Fruit fly (Drosophila melanogaster) whole organism, prepupa: ENCODE data around the gene VhaM9.7-b.

Source experiments
- Blimp-1 ChIP-seq: fragments of 200-800 bp; sonication (Bioruptor generic); optimal IDR thresholded peaks from 3 replicates; lab custom pipeline; 2017; ENCODE audit warnings: missing biosample characterization, missing genetic modification characterization, mild to moderate bottlenecking, moderate library complexity, missing genetic modification reagents
- CG10631 ChIP-seq: fragments of 200-800 bp; sonication (Bioruptor generic); optimal IDR thresholded peaks from 2 replicates; lab custom pipeline; 2016; ENCODE audit warnings: missing biosample characterization, missing genetic modification characterization
- CG11294 ChIP-seq: fragments of 200-800 bp; sonication (Bioruptor generic); IDR thresholded peaks from 2 replicates; pipeline ENCODE4 v1.3.6; 2022; ENCODE audit warnings: missing biosample characterization, missing genetic modification characterization
- CG11762 ChIP-seq: fragments of 200-800 bp; sonication (Bioruptor generic); optimal IDR thresholded peaks from 3 replicates; lab custom pipeline; 2016; ENCODE audit warnings: missing biosample characterization, missing genetic modification characterization; ENCODE audit not compliant: insufficient read depth
- CG11902 ChIP-seq: fragments of 200-800 bp; sonication (Bioruptor generic); optimal IDR thresholded peaks from 3 replicates; lab custom pipeline; 2016; ENCODE audit warnings: missing biosample characterization, missing genetic modification characterization
- CG15336 ChIP-seq: fragments of 200-800 bp; sonication (Bioruptor generic); IDR thresholded peaks from 2 replicates; pipeline ENCODE4 v1.3.6; 2022; ENCODE audit warnings: missing biosample characterization, missing genetic modification characterization
- CG1621 ChIP-seq: fragments of 200-800 bp; sonication (Bioruptor generic); optimal IDR thresholded peaks from 3 replicates; lab custom pipeline; 2018; ENCODE audit warnings: missing biosample characterization, mild to moderate bottlenecking, missing genetic modification characterization
- CG16779 ChIP-seq: fragments of 200-800 bp; sonication (Bioruptor generic); optimal IDR thresholded peaks from 3 replicates; lab custom pipeline; 2017; ENCODE audit warnings: missing biosample characterization, mild to moderate bottlenecking, missing genetic modification characterization
- CG3032 ChIP-seq: fragments of 200-800 bp; optimal IDR thresholded peaks from 2 replicates; lab custom pipeline; 2019; ENCODE audit warnings: missing biosample characterization, mild to moderate bottlenecking, missing genetic modification characterization, moderate library complexity
- CG32006 ChIP-seq: fragments of 200-800 bp; sonication (Bioruptor generic); optimal IDR thresholded peaks from 3 replicates; lab custom pipeline; 2017; ENCODE audit warnings: missing biosample characterization, mild to moderate bottlenecking, missing genetic modification characterization
- CG34406 ChIP-seq: fragments of 200-800 bp; sonication (Bioruptor generic); optimal IDR thresholded peaks from 3 replicates; lab custom pipeline; 2016; ENCODE audit warnings: missing biosample characterization, missing genetic modification characterization
- CG4318 ChIP-seq: fragments of 200-800 bp; sonication (Bioruptor generic); optimal IDR thresholded peaks from 3 replicates; lab custom pipeline; 2017; ENCODE audit warnings: missing biosample characterization, mild to moderate bottlenecking, missing genetic modification characterization
- CG6163 ChIP-seq: fragments of 200-800 bp; sonication (Bioruptor generic); IDR thresholded peaks from 3 replicates; pipeline ENCODE4 v1.3.6; 2022; ENCODE audit warnings: missing biosample characterization, missing genetic modification characterization
- CG6792 ChIP-seq: fragments of 200-800 bp; sonication (Bioruptor generic); optimal IDR thresholded peaks from 3 replicates; lab custom pipeline; 2016; ENCODE audit warnings: missing biosample characterization, missing genetic modification characterization
- CG6854 ChIP-seq: fragments of 200-800 bp; sonication (Bioruptor generic); optimal IDR thresholded peaks from 2 replicates; lab custom pipeline; 2017; ENCODE audit warnings: missing biosample characterization, mild to moderate bottlenecking, missing genetic modification characterization
- CG7368 ChIP-seq: fragments of 200-800 bp; sonication (Bioruptor generic); optimal IDR thresholded peaks from 3 replicates; lab custom pipeline; 2016; ENCODE audit warnings: missing biosample characterization, missing genetic modification characterization
- CG8119 ChIP-seq: fragments of 200-800 bp; sonication (Bioruptor generic); IDR thresholded peaks from 3 replicates; pipeline ENCODE4 v1.3.6; 2022; ENCODE audit warnings: missing biosample characterization, missing genetic modification characterization
- CG8319 ChIP-seq: fragments of 200-800 bp; sonication (Bioruptor generic); optimal IDR thresholded peaks from 3 replicates; lab custom pipeline; 2016; ENCODE audit warnings: missing biosample characterization, missing genetic modification characterization
- CG9139 ChIP-seq: fragments of 200-800 bp; sonication (Bioruptor generic); optimal IDR thresholded peaks from 3 replicates; lab custom pipeline; 2017; ENCODE audit warnings: missing biosample characterization, mild to moderate bottlenecking, missing genetic modification characterization
- Eip75B ChIP-seq: fragments of 200-800 bp; sonication (Bioruptor generic); optimal IDR thresholded peaks from 3 replicates; lab custom pipeline; 2016; ENCODE audit warnings: missing biosample characterization, missing genetic modification characterization
- Eip78C ChIP-seq: fragments of 200-800 bp; sonication (Bioruptor generic); peaks from one replicate; lab custom pipeline; 2016; ENCODE audit warnings: missing biosample characterization, missing genetic modification characterization
- Ets21C ChIP-seq: fragments of 200-800 bp; sonication (Bioruptor generic); optimal IDR thresholded peaks from 3 replicates; lab custom pipeline; 2016; ENCODE audit warnings: missing biosample characterization, missing genetic modification characterization
- Ets96B ChIP-seq: fragments of 200-800 bp; optimal IDR thresholded peaks from 2 replicates; lab custom pipeline; 2019; ENCODE audit warnings: missing biosample characterization, mild to moderate bottlenecking, missing genetic modification characterization, moderate library complexity
- Hr39 ChIP-seq: fragments of 200-800 bp; sonication (Bioruptor generic); optimal IDR thresholded peaks from 2 replicates; lab custom pipeline; 2016; ENCODE audit warnings: missing biosample characterization, missing genetic modification characterization
- Lpt ChIP-seq: fragments of 200-800 bp; sonication (Bioruptor generic); optimal IDR thresholded peaks from 3 replicates; lab custom pipeline; 2016; ENCODE audit warnings: missing biosample characterization, missing genetic modification characterization
- Met ChIP-seq: fragments of 200-800 bp; sonication (Bioruptor generic); optimal IDR thresholded peaks from 3 replicates; lab custom pipeline; 2016; ENCODE audit warnings: missing biosample characterization, missing genetic modification characterization
- Smox ChIP-seq: fragments of 200-800 bp; sonication (Bioruptor generic); optimal IDR thresholded peaks from 3 replicates; lab custom pipeline; 2016; ENCODE audit warnings: missing biosample characterization, missing genetic modification characterization
- Sox102F ChIP-seq: fragments of 200-800 bp; sonication (Bioruptor generic); optimal IDR thresholded peaks from 2 replicates; lab custom pipeline; 2016; ENCODE audit warnings: missing biosample characterization, mild to moderate bottlenecking, missing genetic modification characterization
- Sox14 ChIP-seq: fragments of 200-800 bp; sonication (Bioruptor generic); optimal IDR thresholded peaks from 3 replicates; lab custom pipeline; 2016; ENCODE audit warnings: missing biosample characterization, missing genetic modification characterization
- Sox15 ChIP-seq: fragments of 200-800 bp; sonication (Bioruptor generic); optimal IDR thresholded peaks from 3 replicates; lab custom pipeline; 2016; ENCODE audit warnings: missing biosample characterization, missing genetic modification characterization
- acj6 ChIP-seq: fragments of 200-800 bp; sonication (Bioruptor generic); optimal IDR thresholded peaks from 3 replicates; lab custom pipeline; 2016; ENCODE audit warnings: missing biosample characterization, missing genetic modification characterization
- dac ChIP-seq: fragments of 200-800 bp; sonication (Bioruptor generic); optimal IDR thresholded peaks from 2 replicates; lab custom pipeline; 2017; ENCODE audit warnings: missing biosample characterization, mild to moderate bottlenecking, missing genetic modification characterization
- dsx ChIP-seq: fragments of 200-800 bp; optimal IDR thresholded peaks from 3 replicates; lab custom pipeline; 2019; ENCODE audit warnings: missing biosample characterization, mild to moderate bottlenecking, missing genetic modification characterization, moderate library complexity; ENCODE audit not compliant: poor library complexity, severe bottlenecking
- eg ChIP-seq: fragments of 200-800 bp; sonication (Bioruptor generic); IDR thresholded peaks from 3 replicates; pipeline ENCODE4 v1.3.6; 2022; ENCODE audit warnings: missing biosample characterization, missing genetic modification characterization
- esn ChIP-seq: fragments of 200-800 bp; sonication (Bioruptor generic); optimal IDR thresholded peaks from 2 replicates; lab custom pipeline; 2016; ENCODE audit warnings: missing biosample characterization, mild to moderate bottlenecking, missing genetic modification characterization, moderate library complexity
- fd59A ChIP-seq: fragments of 200-800 bp; sonication (Bioruptor generic); optimal IDR thresholded peaks from 2 replicates; lab custom pipeline; 2017; ENCODE audit warnings: missing biosample characterization, mild to moderate bottlenecking, missing genetic modification characterization, missing genetic modification reagents
- fd85E ChIP-seq: fragments of 200-800 bp; sonication (Bioruptor generic); optimal IDR thresholded peaks from 3 replicates; lab custom pipeline; 2016; ENCODE audit warnings: missing biosample characterization, missing genetic modification characterization
- net ChIP-seq: fragments of 200-800 bp; sonication (Bioruptor generic); optimal IDR thresholded peaks from 3 replicates; lab custom pipeline; 2016; ENCODE audit warnings: missing biosample characterization, missing genetic modification characterization
- pdm3 ChIP-seq: fragments of 200-800 bp; sonication (Bioruptor generic); optimal IDR thresholded peaks from 3 replicates; lab custom pipeline; 2016; ENCODE audit warnings: missing biosample characterization, missing genetic modification characterization
- salr ChIP-seq, 2 experiments: fragments of 200-800 bp; sonication (Bioruptor generic); optimal IDR thresholded peaks; 3 replicates each; lab custom pipeline; 2016 to 2018; ENCODE audit warnings: missing biosample characterization in 2 of 2, missing genetic modification characterization in 2 of 2, mild to moderate bottlenecking in 1 of 2
- spab ChIP-seq: fragments of 200-800 bp; sonication (Bioruptor generic); optimal IDR thresholded peaks from 2 replicates; lab custom pipeline; 2017; ENCODE audit warnings: missing biosample characterization, mild to moderate bottlenecking, missing genetic modification characterization, missing genetic modification reagents
- ss ChIP-seq, 2 experiments: fragments of 200-800 bp; sonication (Bioruptor generic); optimal IDR thresholded peaks; 2 replicates in 1 of 2; 3 replicates in 1 of 2; lab custom pipeline; 2017 to 2018; ENCODE audit warnings: mild to moderate bottlenecking in 2 of 2, missing biosample characterization in 2 of 2, missing genetic modification characterization in 2 of 2, moderate library complexity in 1 of 2
- svp ChIP-seq: fragments of 200-800 bp; sonication (Bioruptor generic); peaks from one replicate; lab custom pipeline; 2016; ENCODE audit warnings: missing biosample characterization, missing genetic modification characterization
- topi ChIP-seq: fragments of 200-800 bp; sonication (Bioruptor generic); optimal IDR thresholded peaks from 3 replicates; lab custom pipeline; 2016; ENCODE audit warnings: missing biosample characterization, missing genetic modification characterization

VhaM9.7-b gene

DNA sequence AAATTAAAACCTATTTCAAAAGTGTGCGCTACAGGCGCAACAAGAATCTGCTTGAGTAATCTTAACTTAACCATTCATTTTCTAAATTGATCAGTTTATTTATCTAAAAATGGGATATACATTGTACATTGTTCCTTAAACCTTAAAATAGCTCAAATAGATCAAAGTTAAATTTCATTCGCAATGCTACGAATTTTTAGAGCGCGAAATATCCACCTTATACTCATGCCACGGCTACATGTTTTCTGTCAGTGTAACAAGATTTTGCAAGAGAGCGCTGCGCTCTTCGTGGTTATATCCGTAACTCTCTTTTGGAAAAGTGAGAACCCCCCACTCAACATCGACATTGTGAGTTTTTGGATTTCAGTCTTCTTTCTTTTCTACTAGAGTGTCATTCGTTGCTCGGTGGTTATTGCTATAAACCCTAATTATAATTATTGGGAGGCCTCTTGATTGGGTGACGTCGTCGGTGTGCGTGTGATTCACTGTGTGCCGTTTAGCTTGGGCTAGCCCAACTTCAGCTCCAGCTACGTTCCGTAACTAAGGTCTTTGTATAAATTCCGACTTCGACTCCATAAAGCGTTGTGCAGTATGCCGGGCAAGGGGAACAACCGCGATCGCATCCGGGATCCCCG lies 30.1 kb upstream of the VhaM9.7-b start (continued):
- peak; percentile 66 for TF ChIP-seq Met (GFP tag; lab: Kevin White, UChicago)
- no peak for TF ChIP-seq CG11294 (GFP tag; lab: Robert Waterston, UW)
- TF ChIP-seq Sox102F: peak; percentile 61
- TF ChIP-seq CG6854 (GFP tag; lab: Kevin White, UChicago): no peak
- no peak for TF ChIP-seq CG11902 (GFP tag; lab: Kevin White, UChicago)
- peak; percentile 53; the same call in 2 of the 3 replicates for TF ChIP-seq CG8119 (GFP tag; lab: Robert Waterston, UW)
- peak; percentile 52 for TF ChIP-seq topi
- peak; percentile 51 for TF ChIP-seq Ets21C (GFP tag; lab: Kevin White, UChicago)
- no peak for TF ChIP-seq dsx (GFP tag; lab: Kevin White, UChicago)
- no peak for TF ChIP-seq Blimp-1 (GFP tag; lab: Kevin White, UChicago)
- TF ChIP-seq esn (GFP tag; lab: Kevin White, UChicago): peak; percentile 73
- TF ChIP-seq CG15336: peak; percentile 68; the same call in 1 of the 2 replicates
- no peak for TF ChIP-seq svp (GFP tag; lab: Kevin White, UChicago)
- no peak for TF ChIP-seq CG1621 (tag; lab: Kevin White, UChicago)
- peak; percentile 52 for TF ChIP-seq CG4318 (GFP tag; lab: Kevin White, UChicago)

DNA sequence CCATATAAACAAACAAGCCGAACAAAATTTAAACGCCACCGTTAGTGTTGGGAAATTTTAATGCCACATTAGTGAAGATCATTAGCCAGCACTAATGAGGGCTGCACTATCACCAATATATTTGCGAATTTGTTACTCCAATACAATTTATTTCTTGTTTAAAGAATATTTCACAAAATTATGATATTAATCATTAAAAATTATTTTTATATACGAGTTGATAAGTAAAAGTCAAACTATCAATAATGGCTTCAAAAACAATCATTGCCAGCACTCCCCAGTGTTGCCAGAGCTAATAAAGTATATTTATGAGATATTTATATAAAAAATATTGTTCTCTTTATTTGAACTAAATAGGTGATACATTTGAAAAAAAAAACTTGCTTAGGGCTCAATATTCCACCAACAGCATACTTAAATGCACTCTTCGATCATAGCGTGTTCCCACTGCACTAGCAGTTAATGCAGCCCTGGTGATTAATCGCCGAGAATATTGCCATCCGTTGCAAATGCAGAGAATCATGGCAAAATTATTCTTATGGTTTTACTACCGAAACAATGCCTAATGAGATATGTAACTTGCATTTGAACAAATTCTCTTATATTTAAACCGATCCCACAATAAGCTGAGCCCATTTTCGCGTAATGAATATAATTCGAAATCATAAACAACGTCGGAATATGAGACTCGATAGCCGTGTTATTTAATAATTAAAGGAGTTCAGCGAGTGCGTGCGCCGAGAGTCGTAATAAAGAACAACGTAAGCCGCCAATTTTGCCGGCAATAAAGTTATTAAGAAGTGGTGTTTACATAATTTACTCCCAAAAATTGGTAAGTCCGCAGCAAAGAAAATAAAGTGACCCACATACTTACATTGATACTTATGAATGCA lies 23.6 kb upstream of the VhaM9.7-b start, which contains the start of the genes SAK and Cdk12:
SAK (minus strand) TSS at position 65 of the 893 bp plus-strand sequence.
Cdk12 (plus strand) TSS at position 484 of the 893 bp plus-strand sequence.
- TF ChIP-seq CG9139 (GFP tag; lab: Kevin White, UChicago): peak; percentile 49
- TF ChIP-seq Sox15 (GFP tag; lab: Kevin White, UChicago): peak; percentile 80
- peak; percentile 35 for TF ChIP-seq CG1621 (tag; lab: Kevin White, UChicago)
- TF ChIP-seq Eip78C: peak; percentile 92
- peak; percentile 80 for TF ChIP-seq net
- peak; percentile 63 for TF ChIP-seq fd59A (GFP tag; lab: Kevin White, UChicago)
- TF ChIP-seq Ets96B (tag; lab: Kevin White, UChicago): peak; percentile 72
- TF ChIP-seq spab (GFP tag; lab: Kevin White, UChicago): peak; percentile 67
- TF ChIP-seq CG3032 (tag; lab: Kevin White, UChicago): peak; percentile 84
- peak; percentile 66 for TF ChIP-seq dac (GFP tag; lab: Kevin White, UChicago)
- TF ChIP-seq salr (GFP tag; optimal IDR thresholded peaks at IDR 0.05; lab: Kevin White, UChicago): peak; percentile 26 to 84
- TF ChIP-seq dsx (GFP tag; lab: Kevin White, UChicago): peak; percentile 77
- peak; percentile 59 for TF ChIP-seq CG6854 (GFP tag; lab: Kevin White, UChicago)
- TF ChIP-seq Smox (GFP tag; lab: Kevin White, UChicago): peak; percentile 77
- peak; percentile 90 for TF ChIP-seq CG10631 (GFP tag; lab: Kevin White, UChicago)
- TF ChIP-seq CG11762 (GFP tag; lab: Kevin White, UChicago): peak; percentile 74
- TF ChIP-seq Eip75B (GFP tag; lab: Kevin White, UChicago): peak; percentile 66
- peak; percentile 74 for TF ChIP-seq Hr39 (GFP tag; lab: Kevin White, UChicago)
- TF ChIP-seq acj6 (GFP tag; lab: Kevin White, UChicago): peak; percentile 86
- peak; percentile 77 for TF ChIP-seq Met (GFP tag; lab: Kevin White, UChicago)
- peak; percentile 79 for TF ChIP-seq pdm3
- peak; percentile 71 for TF ChIP-seq CG6792 (GFP tag; lab: Kevin White, UChicago)
- TF ChIP-seq Blimp-1 (GFP tag; lab: Kevin White, UChicago): peak; percentile 69
- TF ChIP-seq eg (GFP tag; lab: Robert Waterston, UW): peak; percentile 83
- peak; percentile 59 for TF ChIP-seq Sox14 (GFP tag; lab: Kevin White, UChicago)
- peak; percentile 83 for TF ChIP-seq Sox102F
- peak; percentile 70 for TF ChIP-seq Ets21C (GFP tag; lab: Kevin White, UChicago)
- peak; percentile 75 for TF ChIP-seq CG8319 (GFP tag; lab: Kevin White, UChicago)
- TF ChIP-seq CG4318 (GFP tag; lab: Kevin White, UChicago): peak; percentile 78
- peak; percentile 75 for TF ChIP-seq CG15336
- TF ChIP-seq CG34406: peak; percentile 86
- TF ChIP-seq esn (GFP tag; lab: Kevin White, UChicago): peak; percentile 82
- peak; percentile 89 for TF ChIP-seq CG32006 (GFP tag; lab: Kevin White, UChicago)
- TF ChIP-seq CG6163 (GFP tag; lab: Robert Waterston, UW): peak; percentile 79
- peak; percentile 75 for TF ChIP-seq CG7368 (GFP tag; lab: Kevin White, UChicago)
- TF ChIP-seq ss (GFP tag; optimal IDR thresholded peaks at IDR 0.05; lab: Kevin White, UChicago): peak; percentile 59 to 75
- peak; percentile 9 for TF ChIP-seq fd85E (GFP tag; lab: Kevin White, UChicago)
- no peak for TF ChIP-seq CG16779 (tag; lab: Kevin White, UChicago)
- TF ChIP-seq Lpt: peak; percentile 77
